Worm (Caenorhabditis elegans) whole organism, L4 larva: Measurements from ENCODE around the gene nhr-184.

Experiments used
- D1046.2 ChIP-seq: fragments of 200-800 bp; sonication (Bioruptor generic); IDR thresholded peaks from 2 replicates; pipeline ENCODE4 v1.3.6; 2022; ENCODE audit warnings: missing genetic modification characterization, missing compliant biosample characterization
- R02D3.7 ChIP-seq: fragments of 150-350 bp; sonication (generic microtip); optimal IDR thresholded peaks from 3 replicates; lab custom pipeline; 2014; ENCODE audit warnings: missing biosample characterization, missing genetic modification characterization
- T20F7.1 ChIP-seq: fragments of 200-800 bp; sonication (Bioruptor generic); optimal IDR thresholded peaks from 2 replicates; lab custom pipeline; 2018; ENCODE audit warnings: mild to moderate bottlenecking, missing genetic modification characterization, missing compliant biosample characterization
- T26A8.4 ChIP-seq: fragments of 200-800 bp; sonication (Bioruptor generic); IDR thresholded peaks from 2 replicates; pipeline ENCODE4 v1.3.6; 2022; ENCODE audit warnings: missing genetic modification characterization, missing compliant biosample characterization
- Y105C5A.15 ChIP-seq: fragments of 200-800 bp; sonication (Bioruptor generic); IDR thresholded peaks from 2 replicates; pipeline ENCODE4 v1.3.6; 2022; ENCODE audit warnings: missing genetic modification characterization, missing compliant biosample characterization
- Y75B8A.6 ChIP-seq: fragments of 200-800 bp; sonication (Bioruptor generic); IDR thresholded peaks from 2 replicates; pipeline ENCODE4 v1.3.6; 2022; ENCODE audit warnings: missing genetic modification reagents, missing genetic modification characterization, missing compliant biosample characterization
- aly-2 ChIP-seq: sonication (generic microtip); optimal IDR thresholded peaks from 2 replicates; lab custom pipeline; 2018; ENCODE audit warnings: missing biosample characterization, missing genetic modification characterization
- arid-1 ChIP-seq: fragments of 200-800 bp; sonication (Bioruptor generic); conservative IDR thresholded peaks from 2 replicates; pipeline ENCODE4 v1.3.6; 2022; ENCODE audit warnings: missing genetic modification reagents, missing genetic modification characterization, missing compliant biosample characterization
- attf-4 ChIP-seq: sonication (generic microtip); optimal IDR thresholded peaks from 3 replicates; lab custom pipeline; 2017; ENCODE audit warnings: missing biosample characterization, missing genetic modification characterization
- ceh-82 ChIP-seq: sonication (generic microtip); optimal IDR thresholded peaks from 2 replicates; lab custom pipeline; 2017; ENCODE audit warnings: missing biosample characterization, missing genetic modification characterization
- ces-1 ChIP-seq: fragments of 150-350 bp; sonication (generic microtip); optimal IDR thresholded peaks from 4 replicates; lab custom pipeline; 2014; ENCODE audit warnings: missing biosample characterization, missing genetic modification reagents, missing genetic modification characterization
- cey-2 ChIP-seq: sonication (generic microtip); optimal IDR thresholded peaks from 3 replicates; lab custom pipeline; 2017; ENCODE audit warnings: missing genetic modification characterization, mild to moderate bottlenecking, missing compliant biosample characterization, antibody characterized with exemption, borderline replicate concordance; ENCODE audit not compliant: insufficient read depth
- daf-12 ChIP-seq: fragments of 150-350 bp; optimal IDR thresholded peaks from 2 replicates; lab custom pipeline; 2014; ENCODE audit warnings: missing biosample characterization, missing genetic modification reagents, missing genetic modification characterization
- daf-8 ChIP-seq: fragments of 200-800 bp; sonication (Bioruptor generic); IDR thresholded peaks from 2 replicates; pipeline ENCODE4 v1.3.6; 2022; ENCODE audit warnings: missing genetic modification characterization, missing compliant biosample characterization
- duxl-1 ChIP-seq: sonication (generic microtip); optimal IDR thresholded peaks from 2 replicates; lab custom pipeline; 2016; ENCODE audit warnings: mild to moderate bottlenecking, missing genetic modification characterization, moderate library complexity, missing compliant biosample characterization; ENCODE audit not compliant: poor library complexity
- fkh-10 ChIP-seq: fragments of 150-350 bp; optimal IDR thresholded peaks from 2 replicates; lab custom pipeline; 2014; ENCODE audit warnings: missing biosample characterization, missing genetic modification reagents, missing genetic modification characterization
- hif-1 ChIP-seq, 2 experiments: sonication (generic microtip); optimal IDR thresholded peaks; 2 replicates each; lab custom pipeline; 2016 to 2017; ENCODE audit warnings: missing compliant biosample characterization in 2 of 2, missing genetic modification characterization in 2 of 2, missing genetic modification reagents in 2 of 2, missing genotype in 2 of 2, mild to moderate bottlenecking in 1 of 2
- hlh-11 ChIP-seq: fragments of 200-800 bp; sonication (Bioruptor generic); optimal IDR thresholded peaks from 2 replicates; lab custom pipeline; 2018; ENCODE audit warnings: mild to moderate bottlenecking, missing genetic modification characterization, missing compliant biosample characterization
- hlh-30 ChIP-seq: sonication (generic microtip); optimal IDR thresholded peaks from 2 replicates; lab custom pipeline; 2017; ENCODE audit warnings: antibody characterized with exemption, mild to moderate bottlenecking, missing genetic modification characterization, missing compliant biosample characterization; ENCODE audit not compliant: insufficient read depth
- hmg-1.1 ChIP-seq: fragments of 200-800 bp; sonication (Bioruptor generic); IDR thresholded peaks from 2 replicates; pipeline ENCODE4 v1.3.6; 2022; ENCODE audit warnings: missing genetic modification reagents, missing genetic modification characterization, missing compliant biosample characterization
- jun-1 ChIP-seq: fragments of 150-350 bp; optimal IDR thresholded peaks from 2 replicates; lab custom pipeline; 2014; ENCODE audit warnings: missing biosample characterization, missing genetic modification reagents, missing genetic modification characterization
- lin-29 ChIP-seq: fragments of 200-800 bp; sonication (Bioruptor generic); IDR thresholded peaks from 2 replicates; pipeline ENCODE4 v1.3.6; 2022; ENCODE audit warnings: missing genetic modification reagents, missing genetic modification characterization, missing compliant biosample characterization
- lin-39 ChIP-seq: fragments of 150-350 bp; optimal IDR thresholded peaks from 2 replicates; lab custom pipeline; 2014; ENCODE audit warnings: missing biosample characterization, missing genetic modification reagents, missing genetic modification characterization
- lir-3 ChIP-seq: sonication (generic microtip); optimal IDR thresholded peaks from 2 replicates; lab custom pipeline; 2016; ENCODE audit warnings: mild to moderate bottlenecking, missing genetic modification characterization, missing compliant biosample characterization
- mdt-29 ChIP-seq: fragments of 200-800 bp; sonication (Bioruptor generic); IDR thresholded peaks from 2 replicates; pipeline ENCODE4 v1.3.6; 2022; ENCODE audit warnings: missing genetic modification reagents, missing genetic modification characterization, missing compliant biosample characterization
- mes-2 ChIP-seq: sonication (generic microtip); optimal IDR thresholded peaks from 2 replicates; lab custom pipeline; 2016; ENCODE audit warnings: missing genotype, mild to moderate bottlenecking, missing genetic modification characterization, missing compliant biosample characterization; ENCODE audit not compliant: poor library complexity, severe bottlenecking
- nhr-10 ChIP-seq: fragments of 150-350 bp; optimal IDR thresholded peaks from 2 replicates; lab custom pipeline; 2014; ENCODE audit warnings: missing biosample characterization, missing genetic modification characterization
- nhr-102 ChIP-seq: sonication (generic microtip); optimal IDR thresholded peaks from 2 replicates; lab custom pipeline; 2016; ENCODE audit warnings: mild to moderate bottlenecking, missing genetic modification characterization, moderate library complexity, missing compliant biosample characterization
- nhr-28 ChIP-seq: fragments of 150-350 bp; optimal IDR thresholded peaks from 2 replicates; lab custom pipeline; 2014; ENCODE audit warnings: missing biosample characterization, missing genetic modification characterization
- nhr-77 ChIP-seq: fragments of 150-350 bp; optimal IDR thresholded peaks from 2 replicates; lab custom pipeline; 2014; ENCODE audit warnings: missing biosample characterization, missing genetic modification characterization
- saeg-2 ChIP-seq: fragments of 200-800 bp; sonication (Bioruptor generic); IDR thresholded peaks from 2 replicates; pipeline ENCODE4 v1.3.6; 2022; ENCODE audit warnings: missing genetic modification reagents, missing genetic modification characterization, missing compliant biosample characterization
- snpc-4 ChIP-seq: fragments of 150-350 bp; optimal IDR thresholded peaks from 2 replicates; lab custom pipeline; 2014; ENCODE audit warnings: missing biosample characterization, missing genetic modification characterization
- spr-3 ChIP-seq: fragments of 200-800 bp; sonication (Bioruptor generic); optimal IDR thresholded peaks from 2 replicates; lab custom pipeline; 2018; ENCODE audit warnings: mild to moderate bottlenecking, missing genetic modification characterization, missing compliant biosample characterization
- tra-1 ChIP-seq: fragments of 200-800 bp; sonication (Bioruptor generic); IDR thresholded peaks from 2 replicates; pipeline ENCODE4 v1.3.6; 2022; ENCODE audit warnings: missing genetic modification reagents, missing genetic modification characterization, missing compliant biosample characterization
- vab-7 ChIP-seq: fragments of 200-800 bp; sonication (Bioruptor generic); IDR thresholded peaks from 2 replicates; pipeline ENCODE4 v1.3.6; 2022; ENCODE audit warnings: missing genetic modification reagents, missing genetic modification characterization, missing compliant biosample characterization
- zfp-3 ChIP-seq: fragments of 200-800 bp; sonication (Bioruptor generic); conservative IDR thresholded peaks from 2 replicates; pipeline ENCODE4 v1.3.6; 2022; ENCODE audit warnings: missing genetic modification reagents, missing genetic modification characterization, missing compliant biosample characterization
- ztf-7 ChIP-seq: fragments of 150-350 bp; optimal IDR thresholded peaks from 2 replicates; lab custom pipeline; 2014; ENCODE audit warnings: missing biosample characterization, missing genetic modification characterization

Gene nhr-184

ce11 chrV:2228781-2229180 lies 14.5 kb upstream of the nhr-184 start, which contains the start of gene nhr-126:
Gene nhr-126 (plus strand): TSS chrV:2229081.
- no peak for TF ChIP-seq R02D3.7 (tag; lab: Kevin White, UChicago)
- no peak for TF ChIP-seq T26A8.4 (GFP tag; lab: Robert Waterston, UW)
- TF ChIP-seq Y75B8A.6 (GFP tag; lab: Robert Waterston, UW): no peak
- no peak for TF ChIP-seq tra-1
- TF ChIP-seq ztf-7 (tag; lab: Kevin White, UChicago): no peak
- no peak for TF ChIP-seq duxl-1 (tag; lab: Kevin White, UChicago)
- no peak for TF ChIP-seq cey-2 (tag; lab: Kevin White, UChicago)
- TF ChIP-seq mdt-29 (GFP tag; lab: Robert Waterston, UW): no peak
- TF ChIP-seq spr-3 (GFP tag; lab: Kevin White, UChicago): no peak
- no peak for TF ChIP-seq aly-2
- TF ChIP-seq lin-29: no peak
- TF ChIP-seq Y105C5A.15: no peak
- no peak for TF ChIP-seq ceh-82 (tag; lab: Kevin White, UChicago)
- no peak for TF ChIP-seq ces-1 (GFP tag; lab: Kevin White, UChicago)
- no peak for TF ChIP-seq D1046.2 (GFP tag; lab: Robert Waterston, UW)

DNA sequence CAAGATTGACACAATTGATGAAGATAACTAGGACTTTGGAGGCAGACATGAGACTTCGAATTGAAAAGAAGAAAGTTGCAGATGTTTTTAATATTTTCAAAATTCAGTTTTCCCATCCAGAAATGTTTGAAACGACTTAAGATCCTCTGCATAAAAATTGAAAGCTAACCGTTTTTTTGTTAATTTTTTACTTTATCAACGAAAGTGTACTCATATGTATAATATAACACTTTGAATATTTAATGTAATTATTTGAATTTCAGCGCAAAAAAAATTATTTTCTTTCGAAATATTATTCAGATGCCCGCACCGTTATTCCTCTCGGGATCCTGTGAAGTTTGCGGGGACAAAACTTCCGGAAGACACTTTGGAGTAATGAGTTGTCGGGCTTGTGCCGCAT lies 12.6 kb upstream of the nhr-184 start, which contains the start of gene nhr-18:
TSS of gene nhr-18 (plus strand) at position 301 of the 400 bp plus-strand sequence.
- TF ChIP-seq Y105C5A.15 (no peak), attf-4 (tag; lab: Kevin White, UChicago) (no peak), hmg-1.1 (GFP tag; lab: Robert Waterston, UW) (no peak), mdt-29 (GFP tag; lab: Robert Waterston, UW) (no peak), daf-12 (tag; lab: Kevin White, UChicago) (no peak), nhr-77 (tag; lab: Kevin White, UChicago) (no peak), mes-2 (tag; lab: Kevin White, UChicago) (no peak), hlh-11 (tag; lab: Kevin White, UChicago) (no peak), spr-3 (GFP tag; lab: Kevin White, UChicago) (no peak), daf-8 (GFP tag; lab: Robert Waterston, UW) (no peak), hif-1 (tag; optimal IDR thresholded peaks at IDR 0.05; lab: Kevin White, UChicago) (no peak)

DNA sequence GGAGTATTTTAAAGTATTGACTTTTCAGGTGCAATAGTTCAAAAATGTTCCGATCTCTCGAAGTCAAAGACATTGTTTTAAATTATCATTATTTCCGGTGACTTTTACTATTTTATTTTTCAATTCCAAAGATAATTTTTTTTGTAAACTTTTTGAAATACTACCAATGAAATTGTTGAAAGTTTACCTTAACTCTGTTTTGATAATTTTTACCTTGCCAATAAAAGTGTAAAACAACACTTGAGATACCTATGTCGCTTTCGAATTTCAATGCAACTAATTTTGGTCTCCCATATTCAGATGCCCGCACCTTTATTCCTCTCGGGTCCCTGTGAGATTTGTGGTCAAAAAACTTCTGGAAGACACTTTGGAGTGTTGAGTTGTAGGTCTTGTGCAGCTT lies 10.9 kb upstream of the nhr-184 start, which contains the start of gene nhr-103:
TSS of gene nhr-103 (plus strand) at position 301 of the 400 bp plus-strand sequence.
- TF ChIP-seq hlh-11 (tag; lab: Kevin White, UChicago) (no peak), T20F7.1 (GFP tag; lab: Kevin White, UChicago) (no peak), tra-1 (no peak), fkh-10 (GFP tag; lab: Kevin White, UChicago) (no peak), jun-1 (no peak), nhr-28 (tag; lab: Kevin White, UChicago) (no peak), hlh-30 (tag; lab: Kevin White, UChicago) (no peak), saeg-2 (GFP tag; lab: Robert Waterston, UW) (no peak)
- TF ChIP-seq, all 104 proteins: peak for 0

- TF ChIP-seq zfp-3 (GFP tag; lab: Robert Waterston, UW) (no peak), attf-4 (tag; lab: Kevin White, UChicago) (no peak), vab-7 (GFP tag; lab: Robert Waterston, UW) (no peak), arid-1 (no peak), nhr-102 (tag; lab: Kevin White, UChicago) (no peak), T26A8.4 (GFP tag; lab: Robert Waterston, UW) (no peak), nhr-10 (tag; lab: Kevin White, UChicago) (no peak), hmg-1.1 (GFP tag; lab: Robert Waterston, UW) (no peak), snpc-4 (tag; lab: Kevin White, UChicago) (no peak), hlh-11 (tag; lab: Kevin White, UChicago) (no peak), lir-3 (tag; lab: Kevin White, UChicago) (no peak), lin-39 (tag; lab: Kevin White, UChicago) (no peak)
These were observed 7.5 kb upstream of the nhr-184 start, which contains the start of gene nhr-128 for ce11 chrV:2221764-2222163. Gene nhr-128 (plus strand): TSS chrV:2222064.
